Worm (Caenorhabditis elegans): ENCODE results near the gene fbxc-45.

DNA sequence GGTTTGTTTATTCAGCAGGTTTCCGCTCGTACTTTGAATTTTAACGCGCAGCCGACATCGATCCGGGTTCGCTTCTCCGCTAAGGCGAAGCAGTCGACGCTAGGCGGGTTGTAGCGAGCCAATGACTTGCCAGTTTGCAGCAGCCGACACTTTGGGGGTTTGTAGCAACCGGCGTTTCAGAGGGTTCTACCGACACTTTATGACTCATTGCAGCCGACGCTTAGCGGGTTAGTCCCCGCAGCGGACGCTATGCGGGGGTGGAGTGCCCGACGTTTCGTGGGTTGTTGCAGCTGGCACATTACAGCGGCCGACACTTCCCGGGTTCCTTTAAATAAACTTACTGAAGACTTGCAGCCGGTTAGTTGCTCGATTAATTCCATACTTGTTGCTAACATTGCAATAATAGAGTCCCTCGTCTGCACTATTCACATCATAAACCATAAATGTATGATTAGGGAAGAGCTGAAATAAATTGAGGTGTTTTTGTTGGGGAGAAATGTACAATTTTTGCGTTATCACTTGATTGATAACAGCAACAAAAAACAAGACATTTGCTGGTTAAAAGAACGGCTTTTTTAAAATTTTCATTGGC lies 47.5 kb upstream of the fbxc-45 start, which contains the start of gene Y54G2A.57:
- TF ChIP-seq hmbx-1 (tag; optimal IDR thresholded peaks at IDR 0.05) (no peak), hnd-1 (tag; optimal IDR thresholded peaks at IDR 0.05) (no peak)

All from whole organism, early embryonic.